Worm (Caenorhabditis elegans) whole organism, L2 larva: ENCODE results near the gene nep-12.

Experiments used
- F13H6.1 ChIP-seq: sonication (generic microtip); optimal IDR thresholded peaks from 2 replicates; lab custom pipeline; 2016; ENCODE audit warnings: missing genetic modification characterization, missing compliant biosample characterization
- R02D3.7 ChIP-seq: fragments of 150-350 bp; optimal IDR thresholded peaks from 2 replicates; lab custom pipeline; 2014; ENCODE audit warnings: missing biosample characterization, missing genetic modification characterization
- blmp-1 ChIP-seq: sonication (generic microtip); optimal IDR thresholded peaks from 2 replicates; lab custom pipeline; 2017; ENCODE audit warnings: missing genetic modification characterization, mild to moderate bottlenecking, missing compliant biosample characterization, antibody characterized with exemption, moderate library complexity; ENCODE audit not compliant: insufficient read depth
- elt-1 ChIP-seq: fragments of 150-350 bp; optimal IDR thresholded peaks from 2 replicates; lab custom pipeline; 2014; ENCODE audit warnings: missing biosample characterization, missing genetic modification characterization
- lin-13 ChIP-seq: fragments of 150-350 bp; optimal IDR thresholded peaks from 2 replicates; lab custom pipeline; 2014; ENCODE audit warnings: missing biosample characterization, missing genetic modification reagents, missing genetic modification characterization
- lin-39 ChIP-seq: fragments of 150-350 bp; optimal IDR thresholded peaks from 2 replicates; lab custom pipeline; 2014; ENCODE audit warnings: missing biosample characterization, missing genetic modification reagents, missing genetic modification characterization
- lsy-2 ChIP-seq, 2 experiments: fragments of 150-350 bp in 1 of 2; sonication (generic microtip) in 1 of 2; optimal IDR thresholded peaks; 2 replicates each; lab custom pipeline; 2014 to 2017; ENCODE audit warnings: missing biosample characterization in 2 of 2, missing genetic modification characterization in 2 of 2
- mdl-1 ChIP-seq, 2 experiments: fragments of 150-350 bp in 1 of 2; sonication (generic microtip) in 1 of 2; optimal IDR thresholded peaks; 2 replicates each; lab custom pipeline; 2017; ENCODE audit warnings: missing biosample characterization in 2 of 2, missing genetic modification characterization in 2 of 2
- zag-1 ChIP-seq: fragments of 150-350 bp; optimal IDR thresholded peaks from 2 replicates; lab custom pipeline; 2014; ENCODE audit warnings: missing biosample characterization, missing genetic modification characterization

DNA sequence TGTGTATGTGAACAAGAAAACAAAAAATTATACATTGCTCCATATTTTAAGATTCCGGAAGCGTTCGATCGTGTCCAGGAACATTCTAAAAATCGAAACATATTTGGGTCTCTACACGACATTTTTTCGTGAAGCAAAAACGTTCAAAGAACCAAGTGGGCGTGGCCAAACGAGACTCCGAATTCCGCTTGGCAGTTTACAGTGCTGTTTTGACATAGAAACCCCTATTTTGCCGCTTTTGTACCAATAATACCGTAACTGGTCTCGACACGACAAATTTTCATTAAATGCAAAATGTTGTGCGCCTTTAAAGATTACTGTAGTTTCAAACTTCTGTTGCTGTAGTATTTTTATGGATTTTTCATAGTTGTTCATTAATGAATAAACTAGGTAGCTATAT is 28.7 kb downstream of the nep-12 start:
- no peak for TF ChIP-seq lin-39 (tag; lab: Kevin White, UChicago)
- no peak for TF ChIP-seq mdl-1 (tag; optimal IDR thresholded peaks at IDR 0.05; lab: Kevin White, UChicago)
- no peak for TF ChIP-seq F13H6.1
- TF ChIP-seq lin-13 (GFP tag; lab: Kevin White, UChicago), result no peak
- TF ChIP-seq blmp-1 (tag; lab: Kevin White, UChicago), result no peak
- no peak for TF ChIP-seq elt-1 (tag; lab: Kevin White, UChicago)
- no peak for TF ChIP-seq R02D3.7 (tag; lab: Kevin White, UChicago)
- no peak for TF ChIP-seq lsy-2 (tag; optimal IDR thresholded peaks at IDR 0.05; lab: Kevin White, UChicago)
- no peak for TF ChIP-seq zag-1 (tag; lab: Kevin White, UChicago)
